Worm (Caenorhabditis elegans) whole organism, L2 larva: Measurements from ENCODE around the gene F47C12.8.

Experiments used
- C34F6.9 ChIP-seq: fragments of 150-350 bp; optimal IDR thresholded peaks from 2 replicates; lab custom pipeline; 2014; ENCODE audit warnings: missing biosample characterization, missing genetic modification characterization
- F13H6.1 ChIP-seq: sonication (generic microtip); optimal IDR thresholded peaks from 2 replicates; lab custom pipeline; 2016; ENCODE audit warnings: missing genetic modification characterization, missing compliant biosample characterization
- R02D3.7 ChIP-seq: fragments of 150-350 bp; optimal IDR thresholded peaks from 2 replicates; lab custom pipeline; 2014; ENCODE audit warnings: missing biosample characterization, missing genetic modification characterization
- Y55F3AM.14 ChIP-seq: fragments of 200-800 bp; sonication (Bioruptor generic); optimal IDR thresholded peaks from 2 replicates; lab custom pipeline; 2018; ENCODE audit warnings: mild to moderate bottlenecking, missing genetic modification characterization, missing compliant biosample characterization
- ZK546.5 ChIP-seq: sonication (generic microtip); optimal IDR thresholded peaks from 2 replicates; lab custom pipeline; 2017; ENCODE audit warnings: missing biosample characterization, missing genetic modification characterization
- alr-1 ChIP-seq: fragments of 150-350 bp; optimal IDR thresholded peaks from 2 replicates; lab custom pipeline; 2014; ENCODE audit warnings: missing biosample characterization, missing genetic modification characterization
- aly-2 ChIP-seq: fragments of 150-350 bp; optimal IDR thresholded peaks from 2 replicates; lab custom pipeline; 2014; ENCODE audit warnings: missing biosample characterization, missing genetic modification characterization
- ama-1 ChIP-seq: fragments of 150-350 bp; optimal IDR thresholded peaks from 2 replicates; lab custom pipeline; 2018; ENCODE audit warnings: inconsistent platforms
- blmp-1 ChIP-seq: sonication (generic microtip); optimal IDR thresholded peaks from 2 replicates; lab custom pipeline; 2017; ENCODE audit warnings: missing genetic modification characterization, mild to moderate bottlenecking, missing compliant biosample characterization, antibody characterized with exemption, moderate library complexity; ENCODE audit not compliant: insufficient read depth
- ceh-16 ChIP-seq: fragments of 150-350 bp; optimal IDR thresholded peaks from 2 replicates; lab custom pipeline; 2014; ENCODE audit warnings: missing biosample characterization, missing genetic modification characterization
- ceh-82 ChIP-seq: fragments of 150-350 bp; optimal IDR thresholded peaks from 2 replicates; lab custom pipeline; 2014; ENCODE audit warnings: missing biosample characterization, missing genetic modification characterization
- crh-2 ChIP-seq: sonication (generic microtip); optimal IDR thresholded peaks from 2 replicates; lab custom pipeline; 2017; ENCODE audit warnings: missing biosample characterization, missing genetic modification characterization
- dmd-4 ChIP-seq: sonication (generic microtip); optimal IDR thresholded peaks from 2 replicates; lab custom pipeline; 2017; ENCODE audit warnings: missing biosample characterization, missing genetic modification characterization
- egl-27 ChIP-seq: sonication (generic microtip); optimal IDR thresholded peaks from 3 replicates; lab custom pipeline; 2017; ENCODE audit warnings: missing biosample characterization, missing genetic modification reagents, missing genetic modification characterization
- elt-1 ChIP-seq: fragments of 150-350 bp; optimal IDR thresholded peaks from 2 replicates; lab custom pipeline; 2014; ENCODE audit warnings: missing biosample characterization, missing genetic modification characterization
- elt-3 ChIP-seq: sonication (generic microtip); optimal IDR thresholded peaks from 2 replicates; lab custom pipeline; 2017; ENCODE audit warnings: missing biosample characterization, missing genetic modification characterization
- fos-1 ChIP-seq: fragments of 150-350 bp; optimal IDR thresholded peaks from 2 replicates; lab custom pipeline; 2014; ENCODE audit warnings: missing biosample characterization, missing genetic modification characterization
- gmeb-1 ChIP-seq: fragments of 150-350 bp; optimal IDR thresholded peaks from 2 replicates; lab custom pipeline; 2014; ENCODE audit warnings: missing biosample characterization, missing genetic modification characterization
- lin-11 ChIP-seq: fragments of 150-350 bp; sonication (generic microtip); optimal IDR thresholded peaks from 2 replicates; lab custom pipeline; 2014; ENCODE audit warnings: missing biosample characterization, missing genetic modification characterization, inconsistent platforms, mixed read lengths
- lin-13 ChIP-seq: fragments of 150-350 bp; optimal IDR thresholded peaks from 2 replicates; lab custom pipeline; 2014; ENCODE audit warnings: missing biosample characterization, missing genetic modification reagents, missing genetic modification characterization
- lin-39 ChIP-seq: fragments of 150-350 bp; optimal IDR thresholded peaks from 2 replicates; lab custom pipeline; 2014; ENCODE audit warnings: missing biosample characterization, missing genetic modification reagents, missing genetic modification characterization
- lsy-2 ChIP-seq, 2 experiments: fragments of 150-350 bp in 1 of 2; sonication (generic microtip) in 1 of 2; optimal IDR thresholded peaks; 2 replicates each; lab custom pipeline; 2014 to 2017; ENCODE audit warnings: missing biosample characterization in 2 of 2, missing genetic modification characterization in 2 of 2
- mab-5 ChIP-seq: fragments of 150-350 bp; optimal IDR thresholded peaks from 2 replicates; lab custom pipeline; 2014; ENCODE audit warnings: missing biosample characterization, missing genetic modification characterization
- mbf-1 ChIP-seq: sonication (generic microtip); optimal IDR thresholded peaks from 2 replicates; lab custom pipeline; 2017; ENCODE audit warnings: missing biosample characterization, missing genetic modification characterization
- mdl-1 ChIP-seq, 2 experiments: fragments of 150-350 bp in 1 of 2; sonication (generic microtip) in 1 of 2; optimal IDR thresholded peaks; 2 replicates each; lab custom pipeline; 2017; ENCODE audit warnings: missing biosample characterization in 2 of 2, missing genetic modification characterization in 2 of 2
- nhr-10 ChIP-seq: sonication (generic microtip); optimal IDR thresholded peaks from 2 replicates; lab custom pipeline; 2017; ENCODE audit warnings: missing biosample characterization, missing genetic modification characterization
- nhr-11 ChIP-seq: fragments of 150-350 bp; optimal IDR thresholded peaks from 2 replicates; lab custom pipeline; 2014; ENCODE audit warnings: missing biosample characterization, missing genetic modification characterization
- nhr-12 ChIP-seq: fragments of 150-350 bp; optimal IDR thresholded peaks from 2 replicates; lab custom pipeline; 2014; ENCODE audit warnings: missing biosample characterization, missing genetic modification characterization
- nhr-129 ChIP-seq: fragments of 150-350 bp; optimal IDR thresholded peaks from 2 replicates; lab custom pipeline; 2014; ENCODE audit warnings: missing biosample characterization, missing genetic modification characterization
- nhr-21 ChIP-seq: fragments of 150-350 bp; optimal IDR thresholded peaks from 2 replicates; lab custom pipeline; 2014; ENCODE audit warnings: missing biosample characterization, missing genetic modification characterization
- nhr-23 ChIP-seq: fragments of 150-350 bp; optimal IDR thresholded peaks from 2 replicates; lab custom pipeline; 2014; ENCODE audit warnings: missing biosample characterization, missing genetic modification reagents, missing genetic modification characterization
- nhr-237 ChIP-seq: fragments of 150-350 bp; optimal IDR thresholded peaks from 2 replicates; lab custom pipeline; 2014; ENCODE audit warnings: missing biosample characterization, missing genetic modification characterization
- nhr-25 ChIP-seq: fragments of 150-350 bp; sonication (generic microtip); optimal IDR thresholded peaks from 3 replicates; lab custom pipeline; 2014; ENCODE audit warnings: missing biosample characterization, missing genetic modification characterization
- nhr-6 ChIP-seq: fragments of 150-350 bp; optimal IDR thresholded peaks from 2 replicates; lab custom pipeline; 2014; ENCODE audit warnings: missing biosample characterization, missing genetic modification characterization
- nhr-77 ChIP-seq: fragments of 150-350 bp; optimal IDR thresholded peaks from 2 replicates; lab custom pipeline; 2014; ENCODE audit warnings: missing biosample characterization, missing genetic modification characterization
- peb-1 ChIP-seq: fragments of 150-350 bp; optimal IDR thresholded peaks from 2 replicates; lab custom pipeline; 2014; ENCODE audit warnings: missing biosample characterization, missing genetic modification characterization
- sem-4 ChIP-seq: fragments of 150-350 bp; optimal IDR thresholded peaks from 2 replicates; lab custom pipeline; 2014; ENCODE audit warnings: missing biosample characterization, missing genetic modification reagents, missing genetic modification characterization
- skn-1 ChIP-seq: sonication (generic microtip); optimal IDR thresholded peaks from 2 replicates; lab custom pipeline; 2017; ENCODE audit warnings: missing biosample characterization, missing genetic modification characterization
- sma-3 ChIP-seq: sonication (generic microtip); optimal IDR thresholded peaks from 2 replicates; lab custom pipeline; 2016; ENCODE audit warnings: missing genetic modification reagents, missing genetic modification characterization, missing compliant biosample characterization
- sma-9 ChIP-seq, 2 experiments: fragments of 150-350 bp in 1 of 2; sonication (generic microtip) in 1 of 2; optimal IDR thresholded peaks; 2 replicates each; lab custom pipeline; 2014 to 2016; ENCODE audit warnings: missing genetic modification characterization in 2 of 2, mild to moderate bottlenecking in 1 of 2, missing biosample characterization in 1 of 2, missing compliant biosample characterization in 1 of 2, missing genetic modification reagents in 1 of 2, moderate library complexity in 1 of 2
- snpc-4 ChIP-seq: fragments of 150-350 bp; optimal IDR thresholded peaks from 2 replicates; lab custom pipeline; 2014; ENCODE audit warnings: missing biosample characterization, missing genetic modification characterization
- unc-39 ChIP-seq: fragments of 150-350 bp; optimal IDR thresholded peaks from 2 replicates; lab custom pipeline; 2014; ENCODE audit warnings: missing biosample characterization, missing genetic modification characterization
- unc-55 ChIP-seq: fragments of 150-350 bp; sonication (generic microtip); optimal IDR thresholded peaks from 3 replicates; lab custom pipeline; 2014; ENCODE audit warnings: missing biosample characterization, missing genetic modification reagents, missing genetic modification characterization
- unc-62 ChIP-seq: fragments of 150-350 bp; optimal IDR thresholded peaks from 2 replicates; lab custom pipeline; 2014; ENCODE audit warnings: missing biosample characterization, missing genetic modification reagents, missing genetic modification characterization
- zag-1 ChIP-seq: fragments of 150-350 bp; optimal IDR thresholded peaks from 2 replicates; lab custom pipeline; 2014; ENCODE audit warnings: missing biosample characterization, missing genetic modification characterization
- ztf-1 ChIP-seq: fragments of 200-800 bp; sonication (Bioruptor generic); conservative IDR thresholded peaks from 2 replicates; pipeline ENCODE4 v1.3.6; 2022; ENCODE audit warnings: missing genetic modification characterization, missing compliant biosample characterization
- ztf-11 ChIP-seq: sonication (generic microtip); optimal IDR thresholded peaks from 2 replicates; lab custom pipeline; 2017; ENCODE audit warnings: missing biosample characterization, missing genetic modification characterization
- ztf-4 ChIP-seq: fragments of 150-350 bp; optimal IDR thresholded peaks from 2 replicates; lab custom pipeline; 2014; ENCODE audit warnings: missing biosample characterization, missing genetic modification characterization

Gene F47C12.8

ce11 chrIV:4025923-4026322 lies 27.5 kb upstream of the F47C12.8 start (continued):
- TF ChIP-seq peb-1 (tag; lab: Kevin White, UChicago) = no peak

DNA sequence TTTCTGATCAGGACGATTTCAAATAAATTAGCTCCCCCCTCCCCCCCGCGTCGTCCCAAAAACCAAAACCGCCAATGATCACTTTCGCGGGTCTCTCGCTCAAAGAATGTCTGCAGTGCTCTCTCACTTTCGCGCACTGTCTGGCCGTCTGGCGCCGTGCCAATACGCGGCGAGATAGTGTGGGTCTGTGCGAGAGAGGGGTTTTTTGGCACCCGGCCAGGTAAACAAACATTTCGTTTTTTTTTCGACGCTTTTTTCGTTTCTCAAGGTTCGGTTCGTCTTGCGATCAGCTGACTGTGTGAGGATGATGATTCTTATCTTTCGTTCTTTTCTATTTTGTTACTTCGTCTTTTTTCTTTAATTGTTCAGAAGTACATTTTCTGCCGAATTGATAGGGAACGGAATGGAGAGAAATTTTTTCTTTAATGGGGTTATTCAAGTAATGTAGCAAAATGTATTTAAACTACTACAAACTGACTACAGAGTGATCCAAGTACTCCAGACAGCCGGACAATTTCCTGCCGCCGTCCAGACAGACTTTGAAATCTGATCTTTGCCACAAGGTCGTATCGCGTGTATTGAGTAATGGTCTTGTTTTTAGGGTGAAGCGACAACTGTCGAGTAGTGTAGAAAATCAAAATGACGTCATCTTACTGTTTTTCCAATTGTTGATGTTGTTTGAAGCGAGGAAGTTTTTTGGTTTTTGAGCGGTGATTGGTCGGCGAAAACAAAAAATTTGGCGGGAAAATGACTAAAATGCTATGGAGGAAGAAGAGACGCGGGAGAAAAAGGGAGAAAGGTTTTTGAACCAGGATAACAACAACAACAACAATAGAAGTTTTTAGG lies 26.0 kb upstream of the F47C12.8 start:
- TF ChIP-seq nhr-23 (tag; lab: Kevin White, UChicago) = no peak
- no peak for TF ChIP-seq alr-1
- peak; percentile 76 for TF ChIP-seq Y55F3AM.14 (GFP tag; lab: Kevin White, UChicago)
- no peak for TF ChIP-seq lin-11 (tag; lab: Kevin White, UChicago)
- peak; percentile 73 for TF ChIP-seq crh-2 (tag; lab: Kevin White, UChicago)
- TF ChIP-seq F13H6.1 (tag; lab: Kevin White, UChicago) = peak; percentile 92
- TF ChIP-seq egl-27 = peak; percentile 51
- no peak for TF ChIP-seq unc-39 (tag; lab: Kevin White, UChicago)
- TF ChIP-seq elt-1 (tag; lab: Kevin White, UChicago) = no peak
- no peak for TF ChIP-seq zag-1
- TF ChIP-seq ceh-16 = no peak
- peak; percentile 51 for TF ChIP-seq nhr-129 (tag; lab: Kevin White, UChicago)
- TF ChIP-seq ceh-82 (tag; lab: Kevin White, UChicago) = no peak
- peak; percentile 56 for TF ChIP-seq sma-3 (GFP tag; lab: Kevin White, UChicago)
- no peak for TF ChIP-seq aly-2
- no peak for TF ChIP-seq fos-1 (tag; lab: Kevin White, UChicago)
- TF ChIP-seq blmp-1 (tag; lab: Kevin White, UChicago) = peak; percentile 32
- peak; percentile 68 for TF ChIP-seq gmeb-1
- TF ChIP-seq snpc-4 (tag; lab: Kevin White, UChicago) = no peak
- no peak for TF ChIP-seq ZK546.5 (tag; lab: Kevin White, UChicago)
- TF ChIP-seq sma-9 (GFP tag; optimal IDR thresholded peaks at IDR 0.05; lab: Kevin White, UChicago) = peak; percentile 94
- TF ChIP-seq sma-9 (tag; optimal IDR thresholded peaks at IDR 0.05; lab: Kevin White, UChicago) = no peak
- no peak for TF ChIP-seq peb-1 (tag; lab: Kevin White, UChicago)
- peak; percentile 19 for TF ChIP-seq nhr-21 (tag; lab: Kevin White, UChicago)
- peak; percentile 66 for TF ChIP-seq sem-4
- no peak for TF ChIP-seq nhr-11
- no peak for TF ChIP-seq unc-62 (GFP tag; lab: Kevin White, UChicago)
- no peak for TF ChIP-seq nhr-12 (tag; lab: Kevin White, UChicago)
- peak; percentile 43 for TF ChIP-seq unc-55 (GFP tag; lab: Kevin White, UChicago)
- TF ChIP-seq R02D3.7 (tag; lab: Kevin White, UChicago) = no peak
- no peak for TF ChIP-seq lin-39 (tag; lab: Kevin White, UChicago)
- no peak for TF ChIP-seq dmd-4
- no peak for TF ChIP-seq nhr-77
- TF ChIP-seq C34F6.9 (tag; lab: Kevin White, UChicago) = peak; percentile 41
- TF ChIP-seq ztf-11 (tag; lab: Kevin White, UChicago) = no peak
- no peak for TF ChIP-seq skn-1 (tag; lab: Kevin White, UChicago)
- TF ChIP-seq nhr-237 (tag; lab: Kevin White, UChicago) = no peak
- TF ChIP-seq mbf-1 (tag; lab: Kevin White, UChicago) = no peak
- no peak for TF ChIP-seq elt-3 (tag; lab: Kevin White, UChicago)
- no peak for TF ChIP-seq ama-1 (lab: Kevin White, UChicago)
- TF ChIP-seq nhr-10 (tag; lab: Kevin White, UChicago) = peak; percentile 27
- peak; percentile 3 to 41 for TF ChIP-seq mdl-1 (tag; optimal IDR thresholded peaks at IDR 0.05; lab: Kevin White, UChicago)
- peak; percentile 16 to 56 for TF ChIP-seq lsy-2 (tag; optimal IDR thresholded peaks at IDR 0.05; lab: Kevin White, UChicago)
- peak; percentile 27 for TF ChIP-seq lin-13
- peak; percentile 86 for TF ChIP-seq nhr-25
- no peak for TF ChIP-seq ztf-4
- TF ChIP-seq ztf-1 = no peak
- TF ChIP-seq mab-5 (tag; lab: Kevin White, UChicago) = peak; percentile 6
- TF ChIP-seq nhr-6 (tag; lab: Kevin White, UChicago) = no peak
